Worm (Caenorhabditis elegans) whole organism, early embryonic: ENCODE measurements around the gene Y43F8B.23.

Source experiments
- B0310.2 ChIP-seq: sonication (generic microtip); optimal IDR thresholded peaks from 2 replicates; lab custom pipeline; 2016; ENCODE audit warnings: mild to moderate bottlenecking, missing genetic modification characterization, missing compliant biosample characterization
- F13C5.2 ChIP-seq: sonication (generic microtip); optimal IDR thresholded peaks from 2 replicates; lab custom pipeline; 2017; ENCODE audit warnings: mild to moderate bottlenecking, missing genetic modification characterization, inconsistent platforms, missing compliant biosample characterization
- aly-1 ChIP-seq: sonication (generic microtip); optimal IDR thresholded peaks from 2 replicates; lab custom pipeline; 2016; ENCODE audit warnings: missing genetic modification characterization, missing compliant biosample characterization
- ama-1 ChIP-seq: fragments of 150-350 bp; optimal IDR thresholded peaks from 2 replicates; lab custom pipeline; 2014
- ceh-13 ChIP-seq: fragments of 200-800 bp; sonication (Bioruptor generic); optimal IDR thresholded peaks from 2 replicates; lab custom pipeline; 2018; ENCODE audit warnings: mild to moderate bottlenecking, missing genetic modification characterization, missing compliant biosample characterization
- ceh-36 ChIP-seq: sonication (generic microtip); optimal IDR thresholded peaks from 2 replicates; lab custom pipeline; 2016; ENCODE audit warnings: missing genetic modification characterization, inconsistent platforms, missing compliant biosample characterization
- ets-7 ChIP-seq: sonication (generic microtip); optimal IDR thresholded peaks from 2 replicates; lab custom pipeline; 2016; ENCODE audit warnings: missing genotype, missing genetic modification characterization, missing compliant biosample characterization
- flt-1 ChIP-seq: fragments of 200-800 bp; sonication (Bioruptor generic); IDR thresholded peaks from 2 replicates; pipeline ENCODE4 v1.3.6; 2022; ENCODE audit warnings: missing genetic modification characterization, missing compliant biosample characterization
- hmbx-1 ChIP-seq: sonication (generic microtip); optimal IDR thresholded peaks from 2 replicates; lab custom pipeline; 2016; ENCODE audit warnings: mild to moderate bottlenecking, missing genetic modification characterization, missing compliant biosample characterization
- hmg-4 ChIP-seq: fragments of 200-800 bp; sonication (Bioruptor generic); optimal IDR thresholded peaks from 2 replicates; lab custom pipeline; 2018; ENCODE audit warnings: mild to moderate bottlenecking, missing genetic modification characterization, missing compliant biosample characterization
- hnd-1 ChIP-seq: sonication (generic microtip); optimal IDR thresholded peaks from 2 replicates; lab custom pipeline; 2016; ENCODE audit warnings: missing genetic modification characterization, missing compliant biosample characterization
- pes-1 ChIP-seq: fragments of 200-800 bp; sonication (Bioruptor generic); IDR thresholded peaks from 2 replicates; pipeline ENCODE4 v1.3.6; 2022; ENCODE audit warnings: missing genetic modification reagents, missing genetic modification characterization, missing compliant biosample characterization
- scrt-1 ChIP-seq: fragments of 200-800 bp; sonication (Bioruptor generic); IDR thresholded peaks from 2 replicates; pipeline ENCODE4 v1.3.6; 2022; ENCODE audit warnings: missing genetic modification characterization, missing compliant biosample characterization
- sea-1 ChIP-seq: fragments of 200-800 bp; sonication (Bioruptor generic); conservative IDR thresholded peaks from 2 replicates; pipeline ENCODE4 v1.3.6; 2022; ENCODE audit warnings: missing genetic modification characterization, missing compliant biosample characterization
- tbx-11 ChIP-seq: fragments of 200-800 bp; sonication (Bioruptor generic); IDR thresholded peaks from 2 replicates; pipeline ENCODE4 v1.3.6; 2022; ENCODE audit warnings: missing genetic modification characterization, missing compliant biosample characterization
- tbx-37 ChIP-seq: fragments of 200-800 bp; sonication (Bioruptor generic); conservative IDR thresholded peaks from 2 replicates; pipeline ENCODE4 v1.3.6; 2022; ENCODE audit warnings: missing genetic modification reagents, missing genetic modification characterization, missing compliant biosample characterization
- tra-4 ChIP-seq: sonication (generic microtip); optimal IDR thresholded peaks from 2 replicates; lab custom pipeline; 2017; ENCODE audit warnings: missing genetic modification characterization, missing compliant biosample characterization

Gene Y43F8B.23

DNA sequence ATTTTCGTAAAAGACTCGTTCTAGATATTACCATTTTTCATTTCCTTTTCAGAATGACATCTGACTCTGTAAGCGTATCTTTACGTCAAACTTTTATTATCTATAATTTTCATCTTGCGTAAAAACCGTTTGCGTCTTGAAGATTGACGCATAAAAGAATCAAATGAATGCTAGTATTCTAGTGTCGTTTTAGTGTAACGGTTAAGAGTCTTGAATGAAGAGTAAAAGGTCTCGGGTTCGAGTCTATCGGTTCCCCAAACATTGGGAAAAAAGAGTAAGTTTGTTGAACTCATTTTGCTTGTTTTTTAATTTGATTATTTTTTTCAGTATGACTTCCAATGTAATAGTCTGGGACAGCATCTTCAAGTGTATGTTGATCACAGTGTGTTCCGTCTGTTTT lies 17.1 kb upstream of the Y43F8B.23 start, which contains the start of gene Y43F8B.17:
TSS of gene Y43F8B.17 (plus strand) at position 215 of the 400 bp plus-strand sequence.
- TF ChIP-seq B0310.2 (tag; lab: Kevin White, UChicago) (no peak), hmbx-1 (tag; lab: Kevin White, UChicago) (no peak)

DNA sequence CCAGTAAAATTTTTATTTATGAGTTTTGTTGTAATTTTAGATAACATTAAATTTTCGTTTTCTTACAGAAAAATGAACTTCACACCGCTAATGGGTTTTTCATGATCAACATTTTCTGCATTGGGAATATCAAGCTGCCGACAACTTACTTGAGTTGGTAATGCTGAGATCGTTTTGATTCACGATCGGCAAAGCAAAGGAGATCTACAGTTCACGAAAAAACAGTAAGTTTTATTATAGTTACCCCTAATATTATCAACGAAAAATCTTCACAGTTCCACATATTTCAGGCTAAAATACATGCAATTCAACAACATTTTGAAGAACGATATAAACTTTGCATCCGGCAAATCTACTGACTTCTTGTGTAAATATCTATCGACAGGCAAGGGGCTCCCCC lies 15.1 kb upstream of the Y43F8B.23 start, which contains the start of gene Y43F8B.22:
TSS of gene Y43F8B.22 (plus strand) at position 301 of the 400 bp plus-strand sequence.
- TF ChIP-seq hmg-4 (GFP tag; lab: Kevin White, UChicago), result no peak
- no peak for TF ChIP-seq flt-1 (GFP tag; lab: Robert Waterston, UW)
- no peak for TF ChIP-seq tra-4
- TF ChIP-seq ceh-36 (tag; lab: Kevin White, UChicago), result no peak
- TF ChIP-seq ets-7 (tag; lab: Kevin White, UChicago), result no peak

DNA sequence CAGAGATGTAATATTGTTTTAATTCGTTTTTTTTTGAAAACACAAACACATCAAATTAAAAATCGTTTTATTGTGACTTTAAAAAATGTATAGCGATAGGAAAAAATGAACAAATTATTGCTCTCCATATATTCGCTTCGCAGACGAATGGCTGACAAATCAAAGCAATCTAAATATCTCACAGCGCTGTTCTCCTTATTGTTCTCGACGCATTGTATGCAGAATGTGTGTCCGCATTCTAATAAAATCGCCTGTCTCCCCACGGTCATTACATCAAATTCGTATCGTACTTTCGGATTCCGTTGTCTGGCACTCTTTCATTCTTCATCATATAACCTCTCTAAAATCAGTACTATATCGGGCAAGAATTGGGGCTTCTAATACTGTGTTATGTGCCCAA lies 10.4 kb upstream of the Y43F8B.23 start, which contains the start of gene Y43F8B.9:
TSS of gene Y43F8B.9 (plus strand) at position 301 of the 400 bp plus-strand sequence.
- TF ChIP-seq pes-1 (no peak), ama-1 (lab: Kevin White, UChicago) (no peak), scrt-1 (GFP tag; lab: Robert Waterston, UW) (no peak), tra-4 (no peak), B0310.2 (tag; lab: Kevin White, UChicago) (no peak), F13C5.2 (tag; lab: Kevin White, UChicago) (no peak), hmg-4 (GFP tag; lab: Kevin White, UChicago) (no peak), ets-7 (tag; lab: Kevin White, UChicago) (no peak), hmbx-1 (tag; lab: Kevin White, UChicago) (no peak)

DNA sequence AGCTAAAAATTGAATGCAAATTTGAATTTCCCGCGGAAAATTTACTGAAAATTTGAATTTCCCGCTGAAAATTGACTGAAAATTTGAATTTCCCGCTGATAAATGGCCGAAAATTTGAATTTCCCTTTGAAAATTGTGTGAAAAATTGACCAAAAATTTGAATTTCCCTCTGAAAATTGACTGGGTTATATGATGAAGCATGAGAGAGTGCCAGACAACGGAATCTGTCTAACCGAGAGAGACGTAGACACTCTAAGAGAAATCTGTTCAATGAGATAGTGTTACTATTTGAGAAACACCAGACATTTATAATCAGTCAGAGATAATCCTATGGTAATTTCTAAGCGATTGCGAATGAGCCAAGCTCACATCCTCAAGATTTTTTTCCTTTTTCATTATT lies 9.9 kb upstream of the Y43F8B.23 start:
- TF ChIP-seq tbx-37 (no peak), F13C5.2 (tag; lab: Kevin White, UChicago) (no peak), hmbx-1 (tag; lab: Kevin White, UChicago) (no peak), B0310.2 (tag; lab: Kevin White, UChicago) (no peak), sea-1 (GFP tag; lab: Robert Waterston, UW) (no peak), ets-7 (tag; lab: Kevin White, UChicago) (no peak)

DNA sequence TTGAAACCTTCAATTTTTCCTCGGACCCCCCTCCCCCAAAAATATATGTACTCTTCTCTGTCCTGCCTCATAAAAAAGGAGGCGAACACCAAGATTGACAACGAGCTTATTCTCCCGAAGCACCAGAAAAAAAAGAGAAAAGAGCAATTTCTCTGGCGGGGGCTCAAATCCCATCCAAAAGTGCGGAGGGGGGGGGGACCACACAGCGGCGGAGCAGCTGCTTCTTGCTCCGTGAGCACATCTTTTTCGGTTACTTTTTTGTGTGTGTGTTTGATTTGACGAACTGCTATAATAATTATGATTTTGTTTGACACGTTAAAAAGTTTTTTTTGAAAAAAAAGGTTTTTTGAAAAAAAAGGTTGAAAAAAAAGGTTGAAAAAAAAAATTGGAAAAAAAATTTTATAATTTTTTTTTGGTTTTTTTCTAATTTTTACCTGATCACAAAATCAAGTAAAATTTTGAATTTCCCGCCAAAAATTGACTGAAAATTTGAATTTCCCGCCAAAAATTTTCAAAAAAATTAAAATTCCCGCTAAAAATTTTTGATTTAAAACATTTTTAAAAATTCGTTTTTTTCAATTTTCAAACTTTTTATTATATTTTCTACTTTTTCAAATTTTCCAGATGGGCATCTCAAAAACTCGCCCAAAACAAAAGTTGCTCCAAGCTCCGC lies 6.5 kb upstream of the Y43F8B.23 start, which contains the start of gene Y43F8B.10:
TSS of gene Y43F8B.10 (plus strand) at position 623 of the 673 bp plus-strand sequence.
- TF ChIP-seq tbx-37, result no peak
- TF ChIP-seq hnd-1, result no peak
- no peak for TF ChIP-seq scrt-1 (GFP tag; lab: Robert Waterston, UW)
- no peak for TF ChIP-seq pes-1
- no peak for TF ChIP-seq hmbx-1 (tag; lab: Kevin White, UChicago)
- TF ChIP-seq F13C5.2 (tag; lab: Kevin White, UChicago), result no peak
- no peak for TF ChIP-seq ama-1 (lab: Kevin White, UChicago)
- no peak for TF ChIP-seq aly-1 (tag; lab: Kevin White, UChicago)
- no peak for TF ChIP-seq B0310.2 (tag; lab: Kevin White, UChicago)
- no peak for TF ChIP-seq tra-4
- TF ChIP-seq hmg-4 (GFP tag; lab: Kevin White, UChicago), result no peak
- no peak for TF ChIP-seq sea-1 (GFP tag; lab: Robert Waterston, UW)
- no peak for TF ChIP-seq ceh-13 (GFP tag; lab: Kevin White, UChicago)
- TF ChIP-seq flt-1 (GFP tag; lab: Robert Waterston, UW), result no peak

DNA sequence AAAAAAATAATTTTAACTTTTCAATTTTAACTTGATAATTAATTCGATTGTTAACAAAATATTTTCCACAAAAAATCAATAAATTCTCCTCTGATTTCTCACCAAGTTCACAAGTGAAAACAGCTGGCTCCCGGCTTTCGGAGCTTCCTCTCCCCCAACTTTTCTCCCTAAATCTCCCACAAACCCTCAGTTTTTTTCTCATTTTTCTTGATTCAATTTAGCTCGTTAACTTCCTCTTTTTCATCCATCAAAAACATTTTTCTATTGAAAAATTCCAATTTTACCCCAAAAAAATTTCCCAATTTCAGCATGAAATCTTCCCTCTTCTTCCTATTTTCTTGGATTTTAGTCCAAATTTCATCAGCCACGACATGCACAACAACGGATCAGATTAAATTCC lies 2.9 kb upstream of the Y43F8B.23 start, which contains the start of gene Y43F8B.11:
TSS of gene Y43F8B.11 (plus strand) at position 301 of the 400 bp plus-strand sequence.
- TF ChIP-seq hmg-4 (GFP tag; lab: Kevin White, UChicago), result no peak
- no peak for TF ChIP-seq tbx-37
- no peak for TF ChIP-seq ets-7 (tag; lab: Kevin White, UChicago)
- TF ChIP-seq ceh-36 (tag; lab: Kevin White, UChicago), result no peak
- TF ChIP-seq sea-1 (GFP tag; lab: Robert Waterston, UW), result no peak
- TF ChIP-seq ceh-13 (GFP tag; lab: Kevin White, UChicago), result no peak
- TF ChIP-seq pes-1, result no peak
- no peak for TF ChIP-seq hnd-1
- TF ChIP-seq B0310.2 (tag; lab: Kevin White, UChicago), result no peak
- no peak for TF ChIP-seq flt-1 (GFP tag; lab: Robert Waterston, UW)
- no peak for TF ChIP-seq F13C5.2 (tag; lab: Kevin White, UChicago)
- TF ChIP-seq scrt-1 (GFP tag; lab: Robert Waterston, UW), result no peak
- no peak for TF ChIP-seq hmbx-1 (tag; lab: Kevin White, UChicago)
- no peak for TF ChIP-seq tbx-11
- TF ChIP-seq ama-1 (lab: Kevin White, UChicago), result no peak

DNA sequence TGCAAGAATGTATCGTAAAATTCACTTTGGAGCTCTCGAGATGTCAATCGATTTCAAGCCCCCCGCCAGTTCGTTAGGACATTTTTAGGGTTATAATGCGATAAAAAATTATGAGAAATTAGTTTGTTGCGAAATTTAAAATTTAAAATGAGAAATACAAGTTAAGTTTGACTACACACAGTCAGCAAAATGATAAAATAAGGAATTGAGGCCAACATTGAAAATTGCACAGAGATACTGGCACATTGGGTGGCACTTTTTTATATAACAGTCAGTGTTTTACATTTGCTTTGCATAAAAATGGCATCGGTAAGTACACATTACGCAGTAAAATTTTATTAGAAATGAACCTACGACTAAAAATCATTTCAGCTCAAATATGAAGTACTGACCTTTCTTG lies 635 bp upstream of the Y43F8B.23 start, which contains the start of gene Y43F8B.12:
TSS of gene Y43F8B.12 (plus strand) at position 301 of the 400 bp plus-strand sequence.
- TF ChIP-seq tbx-11, result no peak
- no peak for TF ChIP-seq aly-1 (tag; lab: Kevin White, UChicago)
- no peak for TF ChIP-seq ets-7 (tag; lab: Kevin White, UChicago)
- no peak for TF ChIP-seq hnd-1
- no peak for TF ChIP-seq tbx-37
- TF ChIP-seq B0310.2 (tag; lab: Kevin White, UChicago), result no peak
- TF ChIP-seq F13C5.2 (tag; lab: Kevin White, UChicago), result no peak
- no peak for TF ChIP-seq hmbx-1 (tag; lab: Kevin White, UChicago)
- no peak for TF ChIP-seq ceh-36 (tag; lab: Kevin White, UChicago)
- TF ChIP-seq tra-4, result no peak

DNA sequence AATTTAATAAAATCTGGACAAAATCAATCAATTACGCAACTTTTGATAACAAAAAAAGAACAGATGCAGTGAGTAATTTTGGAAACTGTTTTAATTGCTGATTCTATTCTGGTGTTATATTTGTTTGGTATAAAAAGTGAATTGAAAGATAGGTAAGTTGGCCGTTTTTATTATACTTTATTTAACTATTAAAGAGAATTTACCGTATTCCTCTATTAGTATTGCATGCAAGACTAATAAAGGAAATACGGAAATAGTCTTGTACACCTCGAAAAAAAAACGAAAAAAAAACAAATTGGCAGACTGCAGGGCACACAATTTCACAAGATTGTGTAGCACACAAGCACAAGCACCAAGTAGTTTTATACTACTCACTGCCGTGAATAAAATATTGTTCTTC lies 4.8 kb downstream of the Y43F8B.23 start, which contains the start of gene Y43F8B.25:
TSS of gene Y43F8B.25 (plus strand) at position 301 of the 400 bp plus-strand sequence.
- no peak for TF ChIP-seq sea-1 (GFP tag; lab: Robert Waterston, UW)
